Worm (Caenorhabditis elegans) whole organism, early embryonic: ENCODE measurements around the gene clec-266.

Experiments
- B0310.2 ChIP-seq: sonication (generic microtip); optimal IDR thresholded peaks from 2 replicates; lab custom pipeline; 2016; ENCODE audit warnings: mild to moderate bottlenecking, missing genetic modification characterization, missing compliant biosample characterization
- ama-1 ChIP-seq: fragments of 150-350 bp; optimal IDR thresholded peaks from 2 replicates; lab custom pipeline; 2014
- ceh-13 ChIP-seq: fragments of 200-800 bp; sonication (Bioruptor generic); optimal IDR thresholded peaks from 2 replicates; lab custom pipeline; 2018; ENCODE audit warnings: mild to moderate bottlenecking, missing genetic modification characterization, missing compliant biosample characterization
- ceh-36 ChIP-seq: sonication (generic microtip); optimal IDR thresholded peaks from 2 replicates; lab custom pipeline; 2016; ENCODE audit warnings: missing genetic modification characterization, inconsistent platforms, missing compliant biosample characterization
- flt-1 ChIP-seq: fragments of 200-800 bp; sonication (Bioruptor generic); IDR thresholded peaks from 2 replicates; pipeline ENCODE4 v1.3.6; 2022; ENCODE audit warnings: missing genetic modification characterization, missing compliant biosample characterization
- hmbx-1 ChIP-seq: sonication (generic microtip); optimal IDR thresholded peaks from 2 replicates; lab custom pipeline; 2016; ENCODE audit warnings: mild to moderate bottlenecking, missing genetic modification characterization, missing compliant biosample characterization
- hmg-4 ChIP-seq: fragments of 200-800 bp; sonication (Bioruptor generic); optimal IDR thresholded peaks from 2 replicates; lab custom pipeline; 2018; ENCODE audit warnings: mild to moderate bottlenecking, missing genetic modification characterization, missing compliant biosample characterization
- hnd-1 ChIP-seq: sonication (generic microtip); optimal IDR thresholded peaks from 2 replicates; lab custom pipeline; 2016; ENCODE audit warnings: missing genetic modification characterization, missing compliant biosample characterization
- pes-1 ChIP-seq: fragments of 200-800 bp; sonication (Bioruptor generic); IDR thresholded peaks from 2 replicates; pipeline ENCODE4 v1.3.6; 2022; ENCODE audit warnings: missing genetic modification reagents, missing genetic modification characterization, missing compliant biosample characterization
- scrt-1 ChIP-seq: fragments of 200-800 bp; sonication (Bioruptor generic); IDR thresholded peaks from 2 replicates; pipeline ENCODE4 v1.3.6; 2022; ENCODE audit warnings: missing genetic modification characterization, missing compliant biosample characterization
- sea-1 ChIP-seq: fragments of 200-800 bp; sonication (Bioruptor generic); conservative IDR thresholded peaks from 2 replicates; pipeline ENCODE4 v1.3.6; 2022; ENCODE audit warnings: missing genetic modification characterization, missing compliant biosample characterization
- tbx-11 ChIP-seq: fragments of 200-800 bp; sonication (Bioruptor generic); IDR thresholded peaks from 2 replicates; pipeline ENCODE4 v1.3.6; 2022; ENCODE audit warnings: missing genetic modification characterization, missing compliant biosample characterization
- tra-4 ChIP-seq: sonication (generic microtip); optimal IDR thresholded peaks from 2 replicates; lab custom pipeline; 2017; ENCODE audit warnings: missing genetic modification characterization, missing compliant biosample characterization

DNA sequence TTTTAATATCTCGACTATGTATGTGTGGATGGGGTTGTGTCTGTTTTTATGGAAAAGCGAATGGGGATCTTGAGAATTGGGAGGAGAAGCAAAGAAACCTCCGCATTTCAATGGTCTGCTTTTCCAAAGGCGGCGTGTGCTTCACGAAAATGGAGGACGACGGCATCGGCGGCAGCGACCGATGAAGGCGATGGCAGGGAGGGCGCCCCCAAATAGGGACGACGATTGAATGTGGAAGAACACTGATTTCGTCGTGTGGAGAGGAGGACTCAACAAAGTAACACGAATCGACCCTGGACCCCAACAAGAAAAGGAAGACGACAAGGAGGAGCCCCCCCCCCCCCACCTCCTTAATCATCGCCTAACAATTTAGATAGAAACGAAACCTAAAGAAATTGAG lies 49.7 kb downstream of the clec-266 start:
- no peak for TF ChIP-seq hmbx-1 (tag; lab: Kevin White, UChicago)
- TF ChIP-seq ceh-13 (GFP tag; lab: Kevin White, UChicago): no peak
- no peak for TF ChIP-seq hmg-4 (GFP tag; lab: Kevin White, UChicago)
- no peak for TF ChIP-seq ama-1 (lab: Kevin White, UChicago)
- no peak for TF ChIP-seq tra-4 (tag; lab: Kevin White, UChicago)
- no peak for TF ChIP-seq B0310.2 (tag; lab: Kevin White, UChicago)
- TF ChIP-seq flt-1 (GFP tag; lab: Robert Waterston, UW): no peak
- no peak for TF ChIP-seq hnd-1
- no peak for TF ChIP-seq ceh-36 (tag; lab: Kevin White, UChicago)
- TF ChIP-seq sea-1 (GFP tag; lab: Robert Waterston, UW): no peak
- no peak for TF ChIP-seq scrt-1 (GFP tag; lab: Robert Waterston, UW)
- no peak for TF ChIP-seq tbx-11 (GFP tag; lab: Robert Waterston, UW)
- no peak for TF ChIP-seq pes-1
